Worm (Caenorhabditis elegans): ENCODE data around the gene clec-177.

Gene clec-177

DNA sequence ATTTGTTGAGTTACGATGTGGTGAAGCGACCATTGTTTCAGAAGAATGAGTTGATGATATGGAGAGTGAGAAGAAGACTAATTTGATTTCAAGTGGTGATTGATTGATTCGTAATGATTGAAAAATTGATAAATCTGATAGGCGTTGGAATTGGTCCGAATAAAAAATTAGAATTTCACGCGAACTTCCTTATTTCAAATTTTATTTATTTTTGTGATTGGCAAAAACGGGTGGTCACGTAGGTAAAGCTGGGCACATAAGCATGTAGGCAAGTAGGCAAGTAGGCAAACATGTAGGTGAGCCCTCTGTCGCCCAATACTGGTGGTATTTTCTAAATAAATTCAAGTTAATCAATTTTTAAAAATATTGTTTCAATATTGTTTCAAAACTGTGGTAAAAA is 46.9 kb downstream of the clec-177 start, which contains the start of gene C09B9.4:
TSS of gene C09B9.4 (minus strand) at position 101 of the 400 bp plus-strand sequence.
- TF ChIP-seq klf-2 (GFP tag; conservative IDR thresholded peaks at IDR 0.05), result no peak
- no peak for TF ChIP-seq ztf-29 (GFP tag; IDR thresholded peaks at IDR 0.05)
- TF ChIP-seq tab-1 (GFP tag; IDR thresholded peaks at IDR 0.05), result no peak
- TF ChIP-seq flt-1 (GFP tag; IDR thresholded peaks at IDR 0.05), result no peak
- no peak for TF ChIP-seq med-1 (GFP tag; optimal IDR thresholded peaks at IDR 0.05; ENCODE audit: insufficient read depth)
- TF ChIP-seq ref-1 (GFP tag; conservative IDR thresholded peaks at IDR 0.05), result no peak
- TF ChIP-seq cog-1 (tag; optimal IDR thresholded peaks at IDR 0.05), result no peak

All from whole organism, midembryonic.